Worm (Caenorhabditis elegans): ENCODE measurements around the gene B0244.5.

B0244.5 gene

DNA sequence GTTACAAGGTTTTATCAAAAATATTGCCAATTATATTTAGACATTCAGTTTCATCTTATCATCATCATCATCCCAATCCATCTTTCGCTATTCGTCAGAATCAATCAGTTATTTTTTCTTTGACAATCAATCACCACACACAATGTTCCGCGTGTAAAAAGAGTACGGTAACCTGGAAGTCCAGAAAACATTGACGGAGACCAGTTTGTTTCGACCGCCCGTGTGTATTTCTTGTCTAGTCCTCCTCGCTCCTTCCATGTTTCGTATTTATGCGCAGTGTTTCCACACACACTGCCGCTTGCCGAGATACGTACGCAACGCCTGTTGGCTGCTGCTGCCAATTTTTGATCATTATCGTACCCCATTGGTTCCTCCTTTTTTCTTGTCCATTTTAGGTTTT is 34.0 kb upstream of the B0244.5 start (continued):
- TF ChIP-seq fkh-2 (tag; optimal IDR thresholded peaks at IDR 0.05) (no peak), mml-1 (tag; optimal IDR thresholded peaks at IDR 0.05) (no peak), nhr-28 (tag; optimal IDR thresholded peaks at IDR 0.05) (no peak), ceh-9 (tag; optimal IDR thresholded peaks at IDR 0.05) (no peak), pha-4 (tag; optimal IDR thresholded peaks at IDR 0.05) (no peak), sea-2 (GFP tag; optimal IDR thresholded peaks at IDR 0.05) (no peak), elt-2 (tag; optimal IDR thresholded peaks at IDR 0.05) (peak; percentile 58), nfya-1 (tag; optimal IDR thresholded peaks at IDR 0.05; ENCODE audit: insufficient read depth) (peak; percentile 95)

DNA sequence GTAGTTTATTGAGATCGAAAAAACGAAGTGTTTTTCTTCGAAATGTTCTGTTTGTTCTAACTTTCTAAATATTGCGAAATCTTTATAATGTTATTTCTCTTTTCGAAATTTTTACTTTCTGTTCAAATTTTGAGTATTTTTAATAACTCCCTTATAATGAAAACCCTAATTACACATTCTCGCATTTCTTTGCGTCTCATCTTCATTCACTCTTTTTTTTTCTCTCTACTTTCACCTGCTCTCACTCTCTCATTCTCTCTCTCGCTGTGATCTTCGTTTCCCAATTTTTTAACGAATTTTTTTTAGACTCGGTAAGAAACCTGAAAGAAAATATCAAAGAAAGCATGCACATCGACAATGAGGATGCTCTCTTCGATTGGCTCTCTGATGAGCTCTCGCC is 33.4 kb upstream of the B0244.5 start, which contains the start of gene rbm-26:
Gene rbm-26 (plus strand): TSS at position 301 of the 400 bp plus-strand sequence.
- TF ChIP-seq pha-4 (tag; optimal IDR thresholded peaks at IDR 0.05): peak; percentile 8
- TF ChIP-seq daf-12 (tag; optimal IDR thresholded peaks at IDR 0.05): no peak

DNA sequence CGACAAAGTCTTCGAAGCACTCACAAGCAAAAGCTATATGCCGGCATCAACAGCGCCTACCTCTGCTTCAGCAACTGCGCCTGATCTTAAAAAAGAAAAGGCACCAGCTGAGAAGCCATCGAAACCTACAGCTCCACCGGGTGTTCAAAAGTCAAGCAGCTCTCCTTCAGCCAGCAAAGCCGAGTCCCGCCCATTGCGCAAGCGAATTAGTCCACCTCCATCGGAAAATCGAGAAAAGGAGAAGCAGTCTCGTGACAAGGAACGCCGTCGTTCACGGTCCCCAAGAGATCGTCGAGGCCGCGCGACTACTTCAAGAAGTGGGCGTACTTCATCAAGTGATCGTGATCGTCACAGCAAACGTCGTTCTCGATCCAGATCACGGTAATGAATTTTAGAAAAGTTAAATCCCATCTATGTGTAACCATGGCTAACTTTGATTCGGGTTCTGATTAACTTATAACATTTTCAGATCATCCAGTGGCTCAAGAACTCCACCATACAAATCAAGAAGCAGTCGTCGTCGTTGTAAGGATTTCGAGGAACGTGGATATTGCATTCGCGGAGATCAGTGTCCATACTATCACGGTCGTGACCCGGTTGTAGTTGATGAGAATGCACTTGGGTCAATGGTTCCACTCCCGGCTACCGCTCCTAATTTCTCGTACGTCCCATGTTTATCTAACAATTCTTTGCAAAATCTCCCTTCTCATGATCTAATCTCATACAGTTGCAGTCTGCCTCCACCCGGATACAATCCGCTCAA is 32.6 kb upstream of the B0244.5 start:
- no peak for TF ChIP-seq nhr-23 (tag; optimal IDR thresholded peaks at IDR 0.05)
- TF ChIP-seq tbx-2 (tag; optimal IDR thresholded peaks at IDR 0.05): no peak
- TF ChIP-seq sea-2 (GFP tag; optimal IDR thresholded peaks at IDR 0.05): no peak
- TF ChIP-seq snpc-4 (tag; optimal IDR thresholded peaks at IDR 0.05): no peak
- no peak for TF ChIP-seq elt-2 (tag; optimal IDR thresholded peaks at IDR 0.05)
- no peak for TF ChIP-seq lin-39 (tag; optimal IDR thresholded peaks at IDR 0.05)
- TF ChIP-seq lin-15B (tag; optimal IDR thresholded peaks at IDR 0.05): no peak
- no peak for TF ChIP-seq jun-1 (tag; optimal IDR thresholded peaks at IDR 0.05)

DNA sequence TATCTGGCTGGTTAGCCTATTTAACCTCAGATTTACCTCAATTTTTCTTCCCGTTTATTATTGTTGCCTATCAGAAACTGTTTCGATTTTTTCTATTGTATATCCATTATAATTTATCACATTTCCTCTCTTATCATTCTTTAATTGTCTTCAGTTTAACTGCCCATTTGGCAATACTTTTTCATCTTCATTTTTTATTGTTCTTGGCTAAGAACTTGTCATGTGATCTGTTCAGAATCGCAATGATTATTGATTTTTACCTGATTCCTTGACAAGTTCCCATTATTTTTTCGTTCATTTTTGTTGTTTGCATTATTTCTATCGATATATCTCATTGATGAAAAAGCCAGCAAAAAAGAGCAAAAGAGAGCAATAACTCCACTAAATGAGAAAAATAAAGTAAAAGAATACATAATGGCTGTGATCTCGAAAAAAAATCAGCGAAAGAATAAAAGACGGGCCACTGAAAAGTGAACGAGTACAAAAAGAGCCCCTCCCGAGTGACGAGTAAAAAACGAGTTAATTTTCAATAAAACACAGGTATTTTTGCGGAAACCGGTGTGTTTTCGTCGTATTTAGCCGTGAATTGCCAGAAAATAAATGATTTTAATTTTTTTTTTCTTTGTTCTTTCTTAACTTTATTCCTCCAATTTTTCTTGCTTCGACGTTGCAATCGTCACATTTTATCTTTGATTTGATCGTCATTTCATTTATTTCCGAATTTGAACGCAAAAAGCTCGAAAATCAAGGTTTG is 30.3 kb upstream of the B0244.5 start, which contains the start of gene arf-1:
Gene arf-1 (plus strand): TSS at position 657 of the 754 bp plus-strand sequence.
- no peak for TF ChIP-seq ztf-4 (tag; optimal IDR thresholded peaks at IDR 0.05)
- no peak for TF ChIP-seq eor-1 (tag; optimal IDR thresholded peaks at IDR 0.05)
- TF ChIP-seq mdl-1 (tag; optimal IDR thresholded peaks at IDR 0.05): no peak
- peak; percentile 54 for TF ChIP-seq nhr-77 (tag; optimal IDR thresholded peaks at IDR 0.05)
- peak; percentile 17 for TF ChIP-seq elt-2 (tag; optimal IDR thresholded peaks at IDR 0.05)
- no peak for TF ChIP-seq skn-1 (tag; optimal IDR thresholded peaks at IDR 0.05)

DNA sequence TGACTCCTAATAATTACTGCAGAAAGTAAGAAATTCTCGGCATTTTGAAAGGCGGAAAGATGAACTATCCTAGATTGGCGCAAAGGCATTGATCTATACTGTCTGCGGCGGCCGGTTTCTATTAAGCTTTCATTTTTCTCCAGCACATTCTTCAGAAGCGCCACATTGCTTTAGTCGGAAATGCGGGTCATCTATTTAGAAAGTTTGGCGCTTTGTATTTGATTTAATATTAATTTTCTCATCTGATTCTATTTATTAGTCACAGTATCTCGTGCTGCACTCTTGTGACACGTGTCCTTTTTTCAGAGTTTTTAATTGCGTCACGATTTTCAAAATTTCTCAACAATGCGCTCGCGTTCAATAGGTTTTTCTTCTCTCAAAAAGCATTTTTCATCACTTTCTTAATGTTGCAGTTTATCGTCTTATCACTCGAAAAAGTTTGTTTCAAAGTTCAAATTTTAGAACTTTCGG is 29.7 kb upstream of the B0244.5 start:
- peak; percentile 59 for TF ChIP-seq ama-1 (optimal IDR thresholded peaks at IDR 0.05)
- peak; percentile 76 for TF ChIP-seq nhr-43 (tag; optimal IDR thresholded peaks at IDR 0.05; ENCODE audit: poor library complexity, severe bottlenecking)
- peak; percentile 55 for TF ChIP-seq ztf-4 (tag; optimal IDR thresholded peaks at IDR 0.05)
- TF ChIP-seq unc-39 (tag; optimal IDR thresholded peaks at IDR 0.05): no peak
- no peak for TF ChIP-seq elt-2 (tag; optimal IDR thresholded peaks at IDR 0.05)

DNA sequence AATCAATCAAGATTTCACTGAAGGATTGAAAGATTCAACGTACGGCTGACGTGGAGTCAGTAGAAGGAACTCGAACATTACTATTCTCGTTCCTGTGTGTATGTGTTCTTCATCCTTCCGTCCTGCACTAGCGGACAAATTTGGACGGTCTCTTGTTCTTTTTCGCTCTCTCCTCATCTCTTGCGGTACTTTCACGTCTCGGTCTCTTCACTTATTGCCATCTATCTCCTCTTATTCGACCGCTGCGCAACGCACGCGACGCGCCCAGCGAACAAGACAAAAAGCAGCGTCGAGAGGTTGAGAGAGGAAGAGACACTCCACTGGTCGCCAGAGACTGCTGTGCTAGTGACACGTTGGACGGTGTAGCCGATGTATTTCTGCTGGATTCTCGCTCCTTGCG is 29.2 kb upstream of the B0244.5 start:
- TF ChIP-seq pqm-1 (tag; optimal IDR thresholded peaks at IDR 0.05) (no peak), hmg-11 (tag; optimal IDR thresholded peaks at IDR 0.05) (peak; percentile 88), ztf-4 (tag; optimal IDR thresholded peaks at IDR 0.05) (no peak), elt-3 (tag; optimal IDR thresholded peaks at IDR 0.05) (peak in 1 of 3 experiments; percentile 26), ama-1 (optimal IDR thresholded peaks at IDR 0.05) (peak; percentile 82), skn-1 (tag; optimal IDR thresholded peaks at IDR 0.05) (peak; percentile 24), nhr-12 (tag; optimal IDR thresholded peaks at IDR 0.05) (no peak), R02D3.7 (tag; optimal IDR thresholded peaks at IDR 0.05) (peak; percentile 29), sea-2 (GFP tag; optimal IDR thresholded peaks at IDR 0.05) (no peak), jun-1 (tag; optimal IDR thresholded peaks at IDR 0.05) (peak; percentile 78), egl-5 (tag; optimal IDR thresholded peaks at IDR 0.05) (no peak), ztf-11 (tag; optimal IDR thresholded peaks at IDR 0.05) (no peak), nhr-25 (tag; optimal IDR thresholded peaks at IDR 0.05) (peak; percentile 75), lin-15B (tag; optimal IDR thresholded peaks at IDR 0.05) (peak; percentile 70), ZK546.5 (tag; optimal IDR thresholded peaks at IDR 0.05) (no peak), mdl-1 (tag; optimal IDR thresholded peaks at IDR 0.05) (peak; percentile 32), elt-2 (tag; optimal IDR thresholded peaks at IDR 0.05) (peak; percentile 63), snpc-4 (tag; optimal IDR thresholded peaks at IDR 0.05) (peak; percentile 89), ceh-82 (tag; optimal IDR thresholded peaks at IDR 0.05) (no peak), lin-39 (tag; optimal IDR thresholded peaks at IDR 0.05) (peak; percentile 88), eor-1 (tag; optimal IDR thresholded peaks at IDR 0.05) (no peak), aly-2 (tag; optimal IDR thresholded peaks at IDR 0.05) (no peak), fkh-10 (GFP tag; optimal IDR thresholded peaks at IDR 0.05) (no peak), nhr-76 (tag; optimal IDR thresholded peaks at IDR 0.05) (no peak), unc-62 (GFP tag; optimal IDR thresholded peaks at IDR 0.05) (peak; percentile 34), nfya-1 (tag; optimal IDR thresholded peaks at IDR 0.05; ENCODE audit: insufficient read depth) (peak; percentile 90), fos-1 (tag; optimal IDR thresholded peaks at IDR 0.05) (no peak), unc-39 (tag; optimal IDR thresholded peaks at IDR 0.05) (no peak), pha-4 (tag; optimal IDR thresholded peaks at IDR 0.05) (peak; percentile 78)

Data from whole organism, L3 larva.